Worm (Caenorhabditis elegans) whole organism, late embryonic: Measurements from ENCODE around the gene F59B10.4.

Experiments used
- C08G9.2 ChIP-seq: sonication (generic microtip); optimal IDR thresholded peaks from 2 replicates; lab custom pipeline; 2016; ENCODE audit warnings: mild to moderate bottlenecking, missing genetic modification characterization, moderate library complexity, missing compliant biosample characterization
- C38D4.7 ChIP-seq: fragments of 200-800 bp; sonication (Bioruptor generic); optimal IDR thresholded peaks from 2 replicates; lab custom pipeline; 2018; ENCODE audit warnings: mild to moderate bottlenecking, missing genetic modification characterization, moderate library complexity, missing compliant biosample characterization
- F13H6.1 ChIP-seq: sonication (generic microtip); optimal IDR thresholded peaks from 2 replicates; lab custom pipeline; 2016; ENCODE audit warnings: missing genetic modification characterization, missing compliant biosample characterization
- K02D7.2 ChIP-seq: sonication (generic microtip); optimal IDR thresholded peaks from 2 replicates; lab custom pipeline; 2017; ENCODE audit warnings: mild to moderate bottlenecking, missing genetic modification characterization, missing compliant biosample characterization
- T23F11.4 ChIP-seq: fragments of 200-800 bp; sonication (Bioruptor generic); optimal IDR thresholded peaks from 2 replicates; lab custom pipeline; 2018; ENCODE audit warnings: mild to moderate bottlenecking, missing genetic modification characterization, missing compliant biosample characterization
- Y22D7AL.16 ChIP-seq: sonication (generic microtip); optimal IDR thresholded peaks from 2 replicates; lab custom pipeline; 2016; ENCODE audit warnings: missing genetic modification characterization, missing compliant biosample characterization
- ceh-18 ChIP-seq: sonication (generic microtip); optimal IDR thresholded peaks from 2 replicates; lab custom pipeline; 2016; ENCODE audit warnings: missing genetic modification characterization, missing compliant biosample characterization
- ceh-19 ChIP-seq: fragments of 200-800 bp; sonication (Bioruptor generic); optimal IDR thresholded peaks from 2 replicates; lab custom pipeline; 2018; ENCODE audit warnings: mild to moderate bottlenecking, missing genetic modification characterization, missing compliant biosample characterization
- ceh-2 ChIP-seq: sonication (generic microtip); optimal IDR thresholded peaks from 2 replicates; lab custom pipeline; 2016; ENCODE audit warnings: missing genotype, missing genetic modification characterization, missing compliant biosample characterization
- ceh-24 ChIP-seq: sonication (generic microtip); optimal IDR thresholded peaks from 2 replicates; lab custom pipeline; 2016; ENCODE audit warnings: mild to moderate bottlenecking, missing genetic modification characterization, missing compliant biosample characterization
- ceh-31 ChIP-seq: sonication (generic microtip); optimal IDR thresholded peaks from 2 replicates; lab custom pipeline; 2016; ENCODE audit warnings: missing genetic modification characterization, missing compliant biosample characterization
- ceh-34 ChIP-seq: sonication (generic microtip); optimal IDR thresholded peaks from 2 replicates; lab custom pipeline; 2016; ENCODE audit warnings: mild to moderate bottlenecking, missing genetic modification characterization, missing compliant biosample characterization
- ceh-45 ChIP-seq: fragments of 200-800 bp; sonication (Bioruptor generic); IDR thresholded peaks from 2 replicates; pipeline ENCODE4 v1.3.6; 2022; ENCODE audit warnings: missing genetic modification reagents, missing genetic modification characterization, missing compliant biosample characterization
- ceh-6 ChIP-seq: fragments of 200-800 bp; sonication (Bioruptor generic); optimal IDR thresholded peaks from 2 replicates; lab custom pipeline; 2018; ENCODE audit warnings: mild to moderate bottlenecking, missing genetic modification characterization, missing compliant biosample characterization
- che-1 ChIP-seq: sonication (generic microtip); optimal IDR thresholded peaks from 2 replicates; lab custom pipeline; 2016; ENCODE audit warnings: mild to moderate bottlenecking, missing genetic modification characterization, missing compliant biosample characterization
- dve-1 ChIP-seq: sonication (generic microtip); optimal IDR thresholded peaks from 2 replicates; lab custom pipeline; 2017; ENCODE audit warnings: antibody characterized with exemption, mild to moderate bottlenecking, missing genetic modification characterization, missing compliant biosample characterization
- elt-2 ChIP-seq: sonication (generic microtip); optimal IDR thresholded peaks from 2 replicates; lab custom pipeline; 2016; ENCODE audit warnings: missing genetic modification reagents, missing genetic modification characterization, missing compliant biosample characterization
- ets-4 ChIP-seq: sonication (generic microtip); optimal IDR thresholded peaks from 2 replicates; lab custom pipeline; 2016; ENCODE audit warnings: missing genetic modification characterization, missing compliant biosample characterization
- fax-1 ChIP-seq: sonication (generic microtip); optimal IDR thresholded peaks from 2 replicates; lab custom pipeline; 2016; ENCODE audit warnings: missing genotype, missing genetic modification characterization, missing compliant biosample characterization
- fkh-6 ChIP-seq: sonication (generic microtip); optimal IDR thresholded peaks from 2 replicates; lab custom pipeline; 2016; ENCODE audit warnings: missing genetic modification characterization, missing compliant biosample characterization
- gmeb-2 ChIP-seq: sonication (generic microtip); optimal IDR thresholded peaks from 2 replicates; lab custom pipeline; 2016; ENCODE audit warnings: missing genetic modification characterization, inconsistent platforms, missing compliant biosample characterization
- hlh-13 ChIP-seq: fragments of 200-800 bp; sonication (Bioruptor generic); optimal IDR thresholded peaks from 2 replicates; lab custom pipeline; 2018; ENCODE audit warnings: mild to moderate bottlenecking, missing genetic modification characterization, missing compliant biosample characterization
- hlh-6 ChIP-seq: sonication (generic microtip); optimal IDR thresholded peaks from 2 replicates; lab custom pipeline; 2016; ENCODE audit warnings: missing genotype, missing genetic modification characterization, missing compliant biosample characterization
- lin-11 ChIP-seq: fragments of 200-800 bp; sonication (Bioruptor generic); optimal IDR thresholded peaks from 2 replicates; lab custom pipeline; 2018; ENCODE audit warnings: mild to moderate bottlenecking, missing genetic modification characterization, missing compliant biosample characterization
- mec-3 ChIP-seq: sonication (generic microtip); optimal IDR thresholded peaks from 2 replicates; lab custom pipeline; 2016; ENCODE audit warnings: borderline replicate concordance, missing genetic modification characterization, missing compliant biosample characterization
- nfya-1 ChIP-seq: sonication (generic microtip); optimal IDR thresholded peaks from 2 replicates; lab custom pipeline; 2017; ENCODE audit warnings: missing genetic modification characterization, mild to moderate bottlenecking, missing compliant biosample characterization, antibody characterized with exemption, moderate library complexity
- nhr-11 ChIP-seq: fragments of 150-350 bp; optimal IDR thresholded peaks from 2 replicates; lab custom pipeline; 2014; ENCODE audit warnings: missing biosample characterization, missing genetic modification characterization
- npax-4 ChIP-seq: sonication (generic microtip); optimal IDR thresholded peaks from 2 replicates; lab custom pipeline; 2016; ENCODE audit warnings: missing genetic modification characterization, missing compliant biosample characterization
- odd-2 ChIP-seq: sonication (generic microtip); optimal IDR thresholded peaks from 2 replicates; lab custom pipeline; 2017; ENCODE audit warnings: antibody characterized with exemption, mild to moderate bottlenecking, missing genetic modification characterization, missing compliant biosample characterization
- pax-1 ChIP-seq: fragments of 150-350 bp; optimal IDR thresholded peaks from 2 replicates; lab custom pipeline; 2014; ENCODE audit warnings: missing biosample characterization, missing genetic modification characterization
- pha-2 ChIP-seq: sonication (generic microtip); optimal IDR thresholded peaks from 2 replicates; lab custom pipeline; 2017; ENCODE audit warnings: mild to moderate bottlenecking, missing genetic modification characterization, missing compliant biosample characterization
- ref-2 ChIP-seq: sonication (generic microtip); optimal IDR thresholded peaks from 2 replicates; lab custom pipeline; 2016; ENCODE audit warnings: missing genetic modification characterization, missing compliant biosample characterization
- rnt-1 ChIP-seq: sonication (generic microtip); optimal IDR thresholded peaks from 2 replicates; lab custom pipeline; 2016; ENCODE audit warnings: missing genetic modification characterization, missing compliant biosample characterization
- sdc-2 ChIP-seq: sonication (generic microtip); optimal IDR thresholded peaks from 2 replicates; lab custom pipeline; 2016; ENCODE audit warnings: missing genotype, missing genetic modification characterization, missing compliant biosample characterization
- sox-2 ChIP-seq: fragments of 200-800 bp; sonication (Bioruptor generic); IDR thresholded peaks from 2 replicates; pipeline ENCODE4 v1.3.6; 2022; ENCODE audit warnings: missing genetic modification reagents, missing genetic modification characterization, missing compliant biosample characterization
- sox-4 ChIP-seq: sonication (generic microtip); optimal IDR thresholded peaks from 2 replicates; lab custom pipeline; 2017; ENCODE audit warnings: mild to moderate bottlenecking, missing genetic modification characterization, inconsistent platforms, missing compliant biosample characterization
- syd-9 ChIP-seq: sonication (generic microtip); optimal IDR thresholded peaks from 2 replicates; lab custom pipeline; 2016; ENCODE audit warnings: mild to moderate bottlenecking, missing genetic modification characterization, moderate library complexity, missing compliant biosample characterization
- tbx-2 ChIP-seq: sonication (generic microtip); optimal IDR thresholded peaks from 2 replicates; lab custom pipeline; 2016; ENCODE audit warnings: missing genetic modification characterization, missing compliant biosample characterization
- tbx-7 ChIP-seq: sonication (generic microtip); optimal IDR thresholded peaks from 2 replicates; lab custom pipeline; 2016; ENCODE audit warnings: missing genotype, missing genetic modification characterization, missing compliant biosample characterization
- ztf-16 ChIP-seq: sonication (generic microtip); optimal IDR thresholded peaks from 2 replicates; lab custom pipeline; 2017; ENCODE audit warnings: missing genetic modification characterization, missing compliant biosample characterization

The F59B10.4 gene

DNA sequence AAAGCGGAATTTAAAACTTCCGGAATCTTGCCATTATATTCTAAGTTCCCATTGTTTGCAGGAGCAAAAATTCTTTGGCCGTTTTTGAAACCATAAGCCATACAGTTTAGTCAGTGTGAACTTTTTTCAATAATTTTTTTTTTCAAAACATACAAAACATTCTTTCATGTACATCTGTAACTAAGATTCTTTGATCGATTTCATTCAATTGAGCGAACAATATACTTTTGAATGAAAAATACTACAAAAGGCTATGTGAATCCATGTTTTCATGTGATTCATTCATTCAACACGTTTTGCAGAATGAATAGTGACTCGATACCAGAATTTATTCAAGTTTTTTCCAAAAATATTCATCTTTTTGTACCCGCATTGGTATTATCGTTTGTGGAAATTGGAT is 32.2 kb downstream of the F59B10.4 start, which contains the start of gene ZK666.15:
Gene ZK666.15, plus strand, starts transcription at position 301 of the 400 bp plus-strand sequence.
- TF ChIP-seq npax-4 (tag; lab: Kevin White, UChicago) (no peak), ceh-24 (tag; lab: Kevin White, UChicago) (no peak), ztf-16 (tag; lab: Kevin White, UChicago) (no peak), ets-4 (tag; lab: Kevin White, UChicago) (no peak)
- TF ChIP-seq, all 69 proteins: peak for 0

DNA sequence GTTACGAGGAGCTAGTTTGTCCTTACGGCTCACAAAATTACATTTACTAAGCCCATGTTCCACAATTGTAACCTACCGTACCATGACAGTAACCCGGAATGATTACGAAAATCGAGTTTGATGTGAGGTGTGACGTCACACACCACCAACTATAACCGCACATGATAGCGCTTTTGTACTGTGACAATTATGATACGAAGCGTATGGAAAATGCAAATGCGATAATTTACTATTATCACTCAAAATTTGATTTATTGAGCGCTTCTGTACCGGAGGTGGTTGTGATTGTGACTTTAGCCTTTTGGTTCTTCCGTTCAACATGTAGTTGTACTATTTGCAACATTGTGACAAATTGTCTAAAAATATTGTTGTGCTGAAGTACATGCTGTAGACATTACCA is 33.3 kb downstream of the F59B10.4 start:
- TF ChIP-seq ceh-2 (no peak), F13H6.1 (tag; lab: Kevin White, UChicago) (no peak), lin-11 (no peak), dve-1 (no peak), C08G9.2 (tag; lab: Kevin White, UChicago) (no peak), C38D4.7 (GFP tag; lab: Kevin White, UChicago) (no peak), sox-2 (GFP tag; lab: Robert Waterston, UW) (no peak), ceh-18 (tag; lab: Kevin White, UChicago) (no peak)
- TF ChIP-seq, all 69 proteins: peak for 0

DNA sequence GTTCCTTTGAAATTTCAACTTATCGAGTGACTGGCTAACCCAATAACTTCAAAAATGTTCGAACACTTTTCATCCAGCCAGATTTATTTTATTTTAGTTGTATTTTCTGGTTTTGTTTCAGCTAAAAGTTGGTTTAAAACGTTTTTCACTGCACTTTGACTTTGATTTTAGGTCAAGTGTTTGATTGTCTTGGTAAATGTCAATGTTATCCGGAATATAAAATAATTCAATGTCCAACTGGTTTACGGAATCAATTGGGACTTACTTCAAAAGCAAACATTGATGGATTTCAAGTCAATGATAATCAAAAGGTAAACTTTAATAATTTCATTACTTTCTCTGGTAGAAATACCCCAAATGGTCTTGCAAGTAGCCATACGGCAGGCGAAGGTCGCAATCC is 35.1 kb downstream of the F59B10.4 start:
- no peak for TF ChIP-seq elt-2
- TF ChIP-seq fkh-6 (tag; lab: Kevin White, UChicago) = no peak
- no peak for TF ChIP-seq ceh-2
- no peak for TF ChIP-seq ceh-34 (tag; lab: Kevin White, UChicago)
- TF ChIP-seq T23F11.4 = no peak
- TF ChIP-seq ceh-24 (tag; lab: Kevin White, UChicago) = no peak
- TF ChIP-seq syd-9 (tag; lab: Kevin White, UChicago) = no peak
- TF ChIP-seq ceh-19 (GFP tag; lab: Kevin White, UChicago) = no peak
- no peak for TF ChIP-seq sox-4
- no peak for TF ChIP-seq mec-3
- no peak for TF ChIP-seq F13H6.1 (tag; lab: Kevin White, UChicago)
- TF ChIP-seq Y22D7AL.16 (tag; lab: Kevin White, UChicago) = no peak
- no peak for TF ChIP-seq ceh-6 (GFP tag; lab: Kevin White, UChicago)
- TF ChIP-seq gmeb-2 (tag; lab: Kevin White, UChicago) = no peak
- no peak for TF ChIP-seq pax-1 (tag; lab: Kevin White, UChicago)

DNA sequence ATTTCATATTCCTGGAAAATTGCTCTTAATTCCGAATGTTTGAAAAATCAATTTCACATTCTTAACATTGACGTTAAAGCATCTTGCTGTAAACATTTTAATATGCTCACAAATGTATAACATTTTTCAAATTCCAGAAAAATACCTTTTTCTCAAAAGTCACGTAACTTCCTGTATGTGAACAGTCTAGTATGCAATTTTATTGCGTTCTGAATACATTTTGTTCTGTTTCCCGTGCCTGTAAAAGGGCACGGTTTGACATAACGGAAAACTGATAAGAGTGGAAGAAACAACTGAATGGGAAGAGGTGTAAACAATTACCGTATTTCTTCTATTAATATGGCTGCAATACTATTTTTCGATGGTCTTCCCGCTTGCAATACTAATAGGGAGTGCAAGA is 36.0 kb downstream of the F59B10.4 start:
- no peak for TF ChIP-seq K02D7.2 (tag; lab: Kevin White, UChicago)
- TF ChIP-seq ceh-45 (GFP tag; lab: Robert Waterston, UW) = no peak
- no peak for TF ChIP-seq odd-2 (tag; lab: Kevin White, UChicago)
- no peak for TF ChIP-seq gmeb-2 (tag; lab: Kevin White, UChicago)
- no peak for TF ChIP-seq fkh-6 (tag; lab: Kevin White, UChicago)
- no peak for TF ChIP-seq sox-2 (GFP tag; lab: Robert Waterston, UW)
- TF ChIP-seq hlh-6 (tag; lab: Kevin White, UChicago) = no peak
- no peak for TF ChIP-seq T23F11.4
- TF ChIP-seq tbx-7 (tag; lab: Kevin White, UChicago) = no peak

DNA sequence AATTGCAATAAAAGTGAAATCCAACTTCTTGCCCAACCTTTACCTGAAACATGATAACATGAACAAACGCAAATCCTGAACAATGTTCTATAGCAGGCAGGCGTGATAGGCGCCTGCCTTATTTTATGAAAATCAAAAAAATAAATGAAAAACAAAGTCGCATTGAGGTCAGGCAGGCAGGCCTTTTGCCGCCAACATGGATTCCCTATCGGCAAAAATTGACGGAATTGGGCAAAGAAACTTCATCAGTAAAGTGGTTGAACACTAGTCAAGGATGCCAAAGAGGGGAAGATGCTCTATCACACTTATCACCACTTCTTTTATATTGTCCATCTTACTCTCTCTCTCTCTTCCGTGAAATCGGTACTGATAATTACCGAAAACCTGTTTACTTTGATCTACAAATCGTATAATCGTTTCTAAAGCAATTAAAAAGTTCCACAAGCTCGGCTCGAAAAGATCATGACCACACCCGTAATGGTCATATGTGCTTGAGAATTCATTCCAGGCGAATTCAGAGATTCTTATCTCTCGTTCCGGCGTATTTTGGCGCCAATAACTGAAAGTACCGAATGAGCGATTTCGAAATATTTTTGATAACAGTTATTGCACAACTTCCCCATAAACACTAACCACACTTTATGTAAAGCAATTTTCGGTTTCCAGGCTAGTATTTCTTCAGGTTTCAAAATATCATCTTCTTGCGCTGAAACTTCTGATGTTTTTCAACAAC is 36.9 kb downstream of the F59B10.4 start, which contains the start of the genes clec-60 and ZK666.11:
Gene clec-60, minus strand, starts transcription at position 51 of the 733 bp plus-strand sequence.
Gene ZK666.11, plus strand, starts transcription at position 699 of the 733 bp plus-strand sequence.
- TF ChIP-seq nfya-1 (tag; lab: Kevin White, UChicago) (no peak), fax-1 (tag; lab: Kevin White, UChicago) (no peak), rnt-1 (no peak), syd-9 (tag; lab: Kevin White, UChicago) (no peak), ref-2 (tag; lab: Kevin White, UChicago) (no peak), ceh-24 (tag; lab: Kevin White, UChicago) (no peak), ceh-45 (GFP tag; lab: Robert Waterston, UW) (no peak), che-1 (tag; lab: Kevin White, UChicago) (no peak), lin-11 (no peak), nhr-11 (no peak), ceh-31 (tag; lab: Kevin White, UChicago) (no peak), Y22D7AL.16 (tag; lab: Kevin White, UChicago) (no peak), tbx-2 (tag; lab: Kevin White, UChicago) (no peak), T23F11.4 (no peak), hlh-13 (no peak), sdc-2 (tag; lab: Kevin White, UChicago) (no peak), pha-2 (tag; lab: Kevin White, UChicago) (no peak), ceh-6 (GFP tag; lab: Kevin White, UChicago) (no peak)
